Worm (Caenorhabditis elegans) whole organism, L3 larva: ENCODE measurements around the gene sel-7.

Source experiments
- ceh-82 ChIP-seq: fragments of 150-350 bp; optimal IDR thresholded peaks from 2 replicates; lab custom pipeline; 2014; ENCODE audit warnings: missing biosample characterization, missing genetic modification characterization
- jun-1 ChIP-seq: fragments of 150-350 bp; optimal IDR thresholded peaks from 2 replicates; lab custom pipeline; 2014; ENCODE audit warnings: missing biosample characterization, missing genetic modification reagents, missing genetic modification characterization
- nhr-23 ChIP-seq: fragments of 150-350 bp; optimal IDR thresholded peaks from 2 replicates; lab custom pipeline; 2014; ENCODE audit warnings: missing biosample characterization, missing genetic modification reagents, missing genetic modification characterization
- pha-4 ChIP-seq: fragments of 150-350 bp; optimal IDR thresholded peaks from 2 replicates; lab custom pipeline; 2014; ENCODE audit warnings: missing biosample characterization, missing genetic modification reagents, missing genetic modification characterization

- TF ChIP-seq jun-1 (tag; lab: Kevin White, UChicago): no peak
- TF ChIP-seq ceh-82 (tag; lab: Kevin White, UChicago): no peak
- TF ChIP-seq pha-4 (tag; lab: Kevin White, UChicago): no peak
- TF ChIP-seq nhr-23 (tag; lab: Kevin White, UChicago): no peak
Observed at ce11 chrX:14309656-14310055, 30.6 kb downstream of the sel-7 start.
